Worm (Caenorhabditis elegans) whole organism, L3 larva: ENCODE measurements around the gene F56C3.9.

ENCODE experiments used
- ceh-82 ChIP-seq: fragments of 150-350 bp; optimal IDR thresholded peaks from 2 replicates; lab custom pipeline; 2014; ENCODE audit warnings: missing biosample characterization, missing genetic modification characterization
- ceh-9 ChIP-seq: sonication (generic microtip); optimal IDR thresholded peaks from 2 replicates; lab custom pipeline; 2018; ENCODE audit warnings: missing biosample characterization, missing genetic modification characterization
- hmg-11 ChIP-seq: sonication (generic microtip); optimal IDR thresholded peaks from 2 replicates; lab custom pipeline; 2016; ENCODE audit warnings: missing genetic modification characterization, missing compliant biosample characterization
- lin-39 ChIP-seq: fragments of 150-350 bp; optimal IDR thresholded peaks from 2 replicates; lab custom pipeline; 2018; ENCODE audit warnings: missing biosample characterization, missing genetic modification reagents, missing genetic modification characterization
- mdl-1 ChIP-seq: fragments of 150-350 bp; optimal IDR thresholded peaks from 2 replicates; lab custom pipeline; 2014; ENCODE audit warnings: missing biosample characterization, missing genetic modification characterization
- nhr-12 ChIP-seq: fragments of 150-350 bp; optimal IDR thresholded peaks from 2 replicates; lab custom pipeline; 2014; ENCODE audit warnings: missing biosample characterization, missing genetic modification characterization
- pqm-1 ChIP-seq: fragments of 150-350 bp; optimal IDR thresholded peaks from 2 replicates; lab custom pipeline; 2017; ENCODE audit warnings: missing biosample characterization, missing genetic modification characterization, inconsistent platforms
- snpc-4 ChIP-seq: fragments of 150-350 bp; optimal IDR thresholded peaks from 2 replicates; lab custom pipeline; 2014; ENCODE audit warnings: missing biosample characterization, missing genetic modification characterization

ce11 chrX:1389382-1389983 is 4.3 kb downstream of the F56C3.9 start:
- TF ChIP-seq snpc-4 (peak; percentile 86), lin-39 (tag; lab: Kevin White, UChicago) (peak; percentile 12), mdl-1 (tag; lab: Kevin White, UChicago) (peak; percentile 34), hmg-11 (tag; lab: Kevin White, UChicago) (peak; percentile 83), pqm-1 (tag; lab: Kevin White, UChicago) (peak; percentile 39), ceh-82 (peak; percentile 93), ceh-9 (no peak), nhr-12 (tag; lab: Kevin White, UChicago) (no peak)
